Fruit fly (Drosophila melanogaster) whole organism: ENCODE measurements around the gene CG12116.

Experiments used
- CG8478 ChIP-seq: fragments of >200 bp; optimal IDR thresholded peaks from 2 replicates; lab custom pipeline; 2018; ENCODE audit warnings: inconsistent platforms
- pan ChIP-seq: fragments of >200 bp; optimal IDR thresholded peaks from 2 replicates; lab custom pipeline; 2017
- psq ChIP-seq: fragments of >200 bp; optimal IDR thresholded peaks from 2 replicates; lab custom pipeline; 2017
- usp ChIP-seq: fragments of >200 bp; optimal IDR thresholded peaks from 2 replicates; lab custom pipeline; 2017; ENCODE audit warnings: missing biosample characterization, missing genetic modification characterization, mixed read lengths

DNA sequence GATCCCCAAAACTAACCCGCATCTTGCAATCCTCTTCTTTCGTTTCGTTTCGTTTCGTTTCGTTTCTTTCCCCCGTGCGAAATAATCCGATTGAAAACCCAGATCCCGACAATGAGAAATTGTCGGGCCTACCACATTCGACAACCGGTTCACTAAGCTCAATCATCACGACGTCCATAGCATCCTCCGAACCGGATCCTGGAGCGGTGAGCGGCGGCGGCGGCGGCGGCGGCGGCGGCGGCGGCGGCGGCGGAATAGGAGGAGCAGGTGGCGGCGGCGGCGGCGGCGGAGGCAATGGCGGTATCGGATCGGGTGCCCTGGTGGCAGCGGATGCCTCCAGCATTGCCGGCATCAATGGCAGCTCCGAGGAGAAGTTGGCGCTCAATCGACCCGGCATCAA lies 43.4 kb upstream of the CG12116 start:
- no peak for TF ChIP-seq CG8478 (lab: Kevin White, UChicago)
- TF ChIP-seq psq (lab: Kevin White, UChicago): no peak
- no peak for TF ChIP-seq usp
- no peak for TF ChIP-seq pan (lab: Kevin White, UChicago)
